Worm (Caenorhabditis elegans): Measurements from ENCODE around the gene mom-2.
"Not testable (repeated sequence)": the region's sequence is repeated elsewhere in the genome, so short reads cannot be mapped to it uniquely, and the experiment has no call there.

DNA sequence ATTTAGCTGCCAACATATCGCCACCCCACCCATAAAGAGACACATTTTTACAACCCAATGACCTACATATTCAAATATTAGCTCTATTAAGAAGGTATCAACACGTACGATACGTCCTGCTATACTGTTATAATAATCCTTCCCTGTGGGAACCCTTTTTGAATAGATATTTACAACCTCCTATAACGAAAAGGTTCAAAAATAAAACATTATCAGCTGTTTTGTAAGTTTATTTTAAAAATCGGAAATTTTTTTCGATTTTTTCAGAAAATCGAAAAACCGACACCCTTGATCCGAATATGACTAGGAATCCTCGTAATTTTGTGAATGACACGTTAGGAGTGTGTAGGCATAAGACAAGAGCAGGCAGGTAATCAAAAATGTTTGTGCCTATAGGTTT lies 14.9 kb upstream of the mom-2 start, which contains the start of gene C08D8.7:
- not testable (repeated sequence) for TF ChIP-seq elt-3, nhr-28, nhr-12 (tag; optimal IDR thresholded peaks at IDR 0.05)
